Worm (Caenorhabditis elegans): Measurements from ENCODE around the gene gly-6.

ce11 chrIII:4359900-4360299, 28.9 kb upstream of the gly-6 start:
- TF ChIP-seq ets-4 (tag; optimal IDR thresholded peaks at IDR 0.05) (no peak), mec-3 (tag; optimal IDR thresholded peaks at IDR 0.05; ENCODE audit: borderline replicate concordance) (no peak), gmeb-2 (tag; optimal IDR thresholded peaks at IDR 0.05) (no peak), K09A11.1 (tag; optimal IDR thresholded peaks at IDR 0.05; ENCODE audit: insufficient read depth) (no peak), elt-2 (tag; optimal IDR thresholded peaks at IDR 0.05) (no peak), syd-9 (tag; optimal IDR thresholded peaks at IDR 0.05) (no peak), rnt-1 (tag; optimal IDR thresholded peaks at IDR 0.05) (no peak)
